Fruit fly (Drosophila melanogaster): Measurements from ENCODE around the gene CG11334.

DNA sequence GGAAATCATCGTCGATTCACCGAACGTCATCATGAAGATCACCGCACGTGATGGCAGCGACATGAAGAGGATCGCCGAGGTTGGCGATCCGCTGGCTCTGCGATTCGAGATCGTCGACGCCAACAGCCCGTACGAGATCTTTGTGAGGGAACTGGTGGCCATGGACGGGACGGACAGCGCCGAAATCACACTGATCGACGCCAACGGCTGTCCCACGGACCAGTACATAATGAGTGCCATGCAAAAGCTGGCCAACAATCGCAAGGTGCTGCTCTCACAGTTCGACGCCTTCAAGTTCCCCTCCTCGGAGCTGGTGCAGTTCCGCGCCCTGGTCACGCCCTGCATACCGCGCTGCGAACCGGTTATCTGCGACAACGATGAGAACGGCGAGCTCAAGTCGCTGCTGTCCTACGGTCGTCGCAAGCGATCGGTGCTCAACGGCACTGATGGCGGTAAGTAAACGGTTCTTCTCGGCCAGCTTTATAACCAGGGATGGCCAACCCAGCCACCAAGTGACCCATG is 42.0 kb upstream of the CG11334 start:
- TF ChIP-seq Sin3A (optimal IDR thresholded peaks at IDR 0.05): no peak
- no peak for TF ChIP-seq ttk (optimal IDR thresholded peaks at IDR 0.05)
- no peak for TF ChIP-seq h (optimal IDR thresholded peaks at IDR 0.05)
